Worm (Caenorhabditis elegans): ENCODE results near the gene ins-32.
"Not testable (repeated sequence)": the region's sequence is repeated elsewhere in the genome, so short reads cannot be mapped to it uniquely, and the experiment has no call there.

ins-32 gene

DNA sequence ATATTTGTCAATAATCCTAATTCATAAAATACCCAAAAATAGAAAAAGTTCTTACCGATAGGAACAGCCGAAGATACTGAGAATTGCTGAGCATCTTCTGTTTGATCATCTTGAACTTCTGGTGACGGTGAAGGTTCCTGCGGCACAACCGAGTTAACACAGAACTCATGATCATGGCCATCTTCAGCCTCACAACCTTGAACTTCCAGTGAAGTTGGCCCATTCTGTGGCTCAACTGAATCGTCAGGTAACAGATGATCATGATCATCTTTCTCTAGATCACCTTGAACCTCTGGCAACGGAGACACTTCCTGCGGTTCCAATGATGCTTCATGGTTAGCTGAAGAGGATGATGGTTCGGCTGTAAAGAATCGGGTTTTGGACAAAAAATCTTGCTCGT, 31.5 kb downstream of the ins-32 start:
- no peak for TF ChIP-seq unc-62 (GFP tag; optimal IDR thresholded peaks at IDR 0.05)

DNA sequence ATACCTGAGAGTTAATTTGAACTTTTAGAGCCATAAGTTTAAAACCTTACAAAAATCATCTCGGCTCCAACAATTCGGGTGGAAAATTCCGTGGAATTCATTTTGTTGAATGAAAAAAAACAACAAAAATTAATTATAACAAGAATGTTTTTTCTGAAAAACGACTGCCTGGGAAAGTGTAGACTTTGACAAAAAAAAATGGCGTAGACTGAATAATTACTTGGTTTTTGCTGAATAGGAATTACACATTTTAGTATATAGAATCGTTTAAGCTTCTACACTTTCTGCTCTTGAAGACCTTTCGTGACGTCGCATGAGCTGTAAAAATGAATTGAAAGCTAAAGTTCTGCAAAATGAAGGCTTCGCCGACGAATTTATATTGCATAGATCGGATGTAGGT, 38.6 kb downstream of the ins-32 start, which contains the start of gene srx-112:
Gene srx-112, minus strand, starts transcription at position 101 of the 400 bp plus-strand sequence.
- TF ChIP-seq unc-62 (GFP tag; optimal IDR thresholded peaks at IDR 0.05) = no peak

DNA sequence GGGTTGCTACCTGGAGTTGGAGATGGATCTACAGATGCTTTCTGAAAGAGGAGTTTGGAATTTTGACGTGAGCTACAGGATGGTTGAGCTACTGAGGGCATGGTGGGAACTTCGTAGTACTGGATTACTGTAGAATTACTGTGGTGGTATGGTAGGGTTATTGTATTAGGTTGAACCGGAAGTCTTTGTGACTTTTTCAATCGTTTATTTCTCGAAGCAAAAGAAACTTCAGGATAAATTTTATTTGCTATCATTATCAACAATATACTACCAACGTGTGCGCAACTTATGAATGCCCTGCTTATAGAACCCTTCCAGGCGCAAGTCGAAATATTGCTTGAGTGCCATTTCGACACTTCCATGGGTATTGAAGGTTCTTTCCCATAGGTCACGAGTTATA, 41.5 kb downstream of the ins-32 start, which contains the start of gene T24E12.6:
Gene T24E12.6, minus strand, starts transcription at position 101 of the 400 bp plus-strand sequence.
- not testable (repeated sequence) for TF ChIP-seq unc-62 (GFP tag; optimal IDR thresholded peaks at IDR 0.05)

DNA sequence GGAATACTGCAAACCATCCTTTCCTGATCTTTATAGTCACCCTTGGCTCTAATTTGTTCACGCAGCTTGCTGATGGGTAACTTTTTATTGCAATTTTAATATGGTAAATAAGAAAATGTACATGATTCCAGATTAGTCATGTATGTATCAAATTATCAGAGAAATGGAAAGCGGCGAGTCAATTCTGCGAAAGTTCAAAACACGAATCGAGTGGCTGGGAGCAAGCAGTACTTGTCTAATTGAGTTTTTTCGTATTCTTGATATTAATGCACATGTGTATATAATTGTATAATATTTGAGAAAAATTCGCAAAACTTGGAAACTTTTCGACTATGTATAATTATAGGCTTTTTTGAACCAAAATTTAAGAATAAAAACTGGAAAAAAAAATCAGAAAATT, 44.1 kb downstream of the ins-32 start, which contains the start of gene T24E12.12:
Gene T24E12.12, plus strand, starts transcription at position 281 of the 400 bp plus-strand sequence.
- no peak for TF ChIP-seq unc-62 (GFP tag; optimal IDR thresholded peaks at IDR 0.05)

DNA sequence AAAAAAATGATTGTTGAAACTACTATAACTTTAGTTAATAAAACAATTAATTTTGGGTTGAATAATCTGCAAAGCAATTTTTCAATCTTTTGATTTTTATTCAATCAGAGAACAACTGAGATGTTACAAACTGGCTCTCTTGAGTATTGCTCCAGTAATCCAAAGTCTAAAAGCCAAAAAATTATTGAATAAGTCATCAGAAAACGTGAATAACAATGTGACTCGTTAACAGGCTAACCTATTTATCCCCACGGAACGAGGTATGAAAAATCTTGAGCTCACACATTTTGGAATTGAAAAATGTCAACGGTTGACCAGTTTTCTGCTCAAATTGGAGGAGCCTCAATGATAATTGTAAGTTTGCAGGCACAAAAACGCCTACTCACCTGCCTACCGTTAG, 45.6 kb downstream of the ins-32 start, which contains the start of gene srx-111:
Gene srx-111, plus strand, starts transcription at position 301 of the 400 bp plus-strand sequence.
- no peak for TF ChIP-seq unc-62 (GFP tag; optimal IDR thresholded peaks at IDR 0.05)

DNA sequence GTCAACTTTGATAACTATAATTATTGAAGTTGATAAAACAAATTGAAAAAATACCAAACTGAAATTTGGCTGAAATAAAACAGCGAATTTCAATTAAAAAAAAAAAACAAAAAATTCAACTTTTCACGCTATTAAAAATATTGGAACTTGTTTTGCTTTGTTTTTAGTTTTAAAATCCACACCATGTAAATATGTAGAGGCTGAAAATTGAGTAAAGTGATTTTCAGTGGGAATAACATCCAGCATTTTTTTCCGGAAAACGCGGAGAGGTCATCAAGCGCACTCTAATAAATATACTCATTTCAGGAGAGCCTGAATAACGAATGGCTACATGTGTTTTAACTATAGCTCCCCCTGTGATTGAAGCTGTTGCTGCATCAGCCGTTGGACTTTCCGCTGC, 49.5 kb downstream of the ins-32 start, which contains the start of gene rcd-1:
Gene rcd-1, plus strand, starts transcription at position 301 of the 400 bp plus-strand sequence.
- no peak for TF ChIP-seq unc-62 (GFP tag; optimal IDR thresholded peaks at IDR 0.05)

Data from whole organism, dauer.